Worm (Caenorhabditis elegans) whole organism, early embryonic: ENCODE data around the gene nlr-1.

ENCODE experiments used
- B0310.2 ChIP-seq: sonication (generic microtip); optimal IDR thresholded peaks from 2 replicates; lab custom pipeline; 2016; ENCODE audit warnings: mild to moderate bottlenecking, missing genetic modification characterization, missing compliant biosample characterization
- F13C5.2 ChIP-seq: sonication (generic microtip); optimal IDR thresholded peaks from 2 replicates; lab custom pipeline; 2017; ENCODE audit warnings: mild to moderate bottlenecking, missing genetic modification characterization, inconsistent platforms, missing compliant biosample characterization
- aly-1 ChIP-seq: sonication (generic microtip); optimal IDR thresholded peaks from 2 replicates; lab custom pipeline; 2016; ENCODE audit warnings: missing genetic modification characterization, missing compliant biosample characterization
- ama-1 ChIP-seq: fragments of 150-350 bp; optimal IDR thresholded peaks from 2 replicates; lab custom pipeline; 2014
- ceh-13 ChIP-seq: fragments of 200-800 bp; sonication (Bioruptor generic); optimal IDR thresholded peaks from 2 replicates; lab custom pipeline; 2018; ENCODE audit warnings: mild to moderate bottlenecking, missing genetic modification characterization, missing compliant biosample characterization
- ceh-36 ChIP-seq: sonication (generic microtip); optimal IDR thresholded peaks from 2 replicates; lab custom pipeline; 2016; ENCODE audit warnings: missing genetic modification characterization, inconsistent platforms, missing compliant biosample characterization
- ets-7 ChIP-seq: sonication (generic microtip); optimal IDR thresholded peaks from 2 replicates; lab custom pipeline; 2016; ENCODE audit warnings: missing genotype, missing genetic modification characterization, missing compliant biosample characterization
- flt-1 ChIP-seq: fragments of 200-800 bp; sonication (Bioruptor generic); IDR thresholded peaks from 2 replicates; pipeline ENCODE4 v1.3.6; 2022; ENCODE audit warnings: missing genetic modification characterization, missing compliant biosample characterization
- hmbx-1 ChIP-seq: sonication (generic microtip); optimal IDR thresholded peaks from 2 replicates; lab custom pipeline; 2016; ENCODE audit warnings: mild to moderate bottlenecking, missing genetic modification characterization, missing compliant biosample characterization
- hmg-4 ChIP-seq: fragments of 200-800 bp; sonication (Bioruptor generic); optimal IDR thresholded peaks from 2 replicates; lab custom pipeline; 2018; ENCODE audit warnings: mild to moderate bottlenecking, missing genetic modification characterization, missing compliant biosample characterization
- hnd-1 ChIP-seq: sonication (generic microtip); optimal IDR thresholded peaks from 2 replicates; lab custom pipeline; 2016; ENCODE audit warnings: missing genetic modification characterization, missing compliant biosample characterization
- pes-1 ChIP-seq: fragments of 200-800 bp; sonication (Bioruptor generic); IDR thresholded peaks from 2 replicates; pipeline ENCODE4 v1.3.6; 2022; ENCODE audit warnings: missing genetic modification reagents, missing genetic modification characterization, missing compliant biosample characterization
- scrt-1 ChIP-seq: fragments of 200-800 bp; sonication (Bioruptor generic); IDR thresholded peaks from 2 replicates; pipeline ENCODE4 v1.3.6; 2022; ENCODE audit warnings: missing genetic modification characterization, missing compliant biosample characterization
- sea-1 ChIP-seq: fragments of 200-800 bp; sonication (Bioruptor generic); conservative IDR thresholded peaks from 2 replicates; pipeline ENCODE4 v1.3.6; 2022; ENCODE audit warnings: missing genetic modification characterization, missing compliant biosample characterization
- tbx-11 ChIP-seq: fragments of 200-800 bp; sonication (Bioruptor generic); IDR thresholded peaks from 2 replicates; pipeline ENCODE4 v1.3.6; 2022; ENCODE audit warnings: missing genetic modification characterization, missing compliant biosample characterization
- tbx-37 ChIP-seq: fragments of 200-800 bp; sonication (Bioruptor generic); conservative IDR thresholded peaks from 2 replicates; pipeline ENCODE4 v1.3.6; 2022; ENCODE audit warnings: missing genetic modification reagents, missing genetic modification characterization, missing compliant biosample characterization
- tra-4 ChIP-seq: sonication (generic microtip); optimal IDR thresholded peaks from 2 replicates; lab custom pipeline; 2017; ENCODE audit warnings: missing genetic modification characterization, missing compliant biosample characterization

Gene nlr-1

DNA sequence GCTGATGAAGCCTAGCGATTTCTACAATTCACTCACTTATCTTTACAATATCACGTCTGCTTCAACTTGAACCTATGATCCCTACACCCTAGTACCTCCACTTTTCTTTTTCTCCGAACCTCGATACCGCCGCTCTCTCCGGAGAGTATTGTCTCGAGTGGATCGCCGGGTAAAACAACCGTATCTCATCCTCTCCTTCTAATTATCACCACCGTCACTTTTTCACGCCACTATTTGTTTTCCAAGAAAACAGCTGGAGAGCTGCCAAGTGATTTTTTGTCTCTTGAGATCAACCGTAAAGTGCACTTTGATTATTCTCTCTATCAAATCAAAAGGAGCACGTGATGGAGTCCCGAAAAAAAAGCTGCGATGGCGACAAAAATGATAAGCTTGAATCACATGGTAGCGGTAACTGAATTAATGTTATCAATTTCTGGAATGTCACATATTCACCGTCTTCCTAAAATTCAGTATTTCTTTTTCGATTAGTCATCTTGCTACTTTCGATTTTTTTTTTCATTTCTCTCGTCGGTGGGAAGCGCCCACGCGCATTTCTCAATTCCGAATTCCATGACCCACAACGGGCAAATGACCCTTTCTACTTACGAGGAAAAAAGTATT is 21.5 kb upstream of the nlr-1 start:
- TF ChIP-seq aly-1 (tag; lab: Kevin White, UChicago): no peak
- TF ChIP-seq hmbx-1 (tag; lab: Kevin White, UChicago): no peak
- no peak for TF ChIP-seq scrt-1 (GFP tag; lab: Robert Waterston, UW)
- TF ChIP-seq ama-1 (lab: Kevin White, UChicago): no peak
- no peak for TF ChIP-seq F13C5.2 (tag; lab: Kevin White, UChicago)
- TF ChIP-seq pes-1 (GFP tag; lab: Robert Waterston, UW): no peak
- no peak for TF ChIP-seq ceh-36 (tag; lab: Kevin White, UChicago)
- no peak for TF ChIP-seq hmg-4 (GFP tag; lab: Kevin White, UChicago)
- no peak for TF ChIP-seq flt-1
- no peak for TF ChIP-seq ets-7 (tag; lab: Kevin White, UChicago)
- no peak for TF ChIP-seq hnd-1 (tag; lab: Kevin White, UChicago)
- no peak for TF ChIP-seq B0310.2 (tag; lab: Kevin White, UChicago)
- no peak for TF ChIP-seq sea-1 (GFP tag; lab: Robert Waterston, UW)
- TF ChIP-seq tra-4 (tag; lab: Kevin White, UChicago): no peak
- no peak for TF ChIP-seq ceh-13 (GFP tag; lab: Kevin White, UChicago)
- no peak for TF ChIP-seq tbx-11 (GFP tag; lab: Robert Waterston, UW)

DNA sequence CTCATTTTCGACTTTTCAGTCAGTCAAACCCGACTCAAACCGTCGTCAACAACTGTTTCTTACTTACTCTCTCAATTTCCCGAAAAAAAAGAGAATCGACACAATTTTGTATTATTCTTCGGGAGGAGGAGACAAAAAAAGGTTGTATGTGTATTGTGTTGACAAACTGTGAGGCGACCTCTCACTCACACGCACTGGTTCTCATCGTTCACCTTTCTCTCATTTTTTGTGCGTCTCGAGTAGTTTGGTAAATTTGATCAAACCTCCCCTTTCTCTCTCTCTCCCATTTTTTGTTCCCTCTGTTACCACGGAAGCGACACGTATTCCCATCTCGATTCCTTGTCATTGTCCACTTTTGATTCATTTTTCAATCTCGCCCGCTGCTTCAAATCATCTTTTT is 20.7 kb upstream of the nlr-1 start:
- no peak for TF ChIP-seq ceh-36 (tag; lab: Kevin White, UChicago)
- no peak for TF ChIP-seq tbx-37 (GFP tag; lab: Robert Waterston, UW)
- TF ChIP-seq B0310.2 (tag; lab: Kevin White, UChicago): no peak
- TF ChIP-seq pes-1 (GFP tag; lab: Robert Waterston, UW): no peak

DNA sequence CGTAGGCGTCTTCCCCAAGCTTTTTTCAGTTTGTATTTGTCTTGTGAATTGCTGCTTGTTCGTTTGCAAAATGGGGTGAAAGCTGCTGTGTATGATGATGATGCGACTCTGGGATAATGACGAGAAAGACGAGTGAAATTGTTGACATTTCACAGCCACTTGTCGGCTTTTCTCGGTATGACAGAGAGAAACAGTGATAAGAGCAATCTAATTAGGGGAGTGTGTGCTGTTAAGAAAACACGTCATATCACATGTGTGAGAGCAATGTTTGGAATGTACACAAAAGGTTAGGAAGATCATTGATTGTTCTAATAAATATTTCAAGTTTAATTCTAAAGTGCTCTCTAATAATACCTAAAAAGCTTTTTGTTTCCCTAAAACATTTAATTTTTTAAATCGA is 19.5 kb upstream of the nlr-1 start:
- TF ChIP-seq pes-1 (GFP tag; lab: Robert Waterston, UW): no peak

DNA sequence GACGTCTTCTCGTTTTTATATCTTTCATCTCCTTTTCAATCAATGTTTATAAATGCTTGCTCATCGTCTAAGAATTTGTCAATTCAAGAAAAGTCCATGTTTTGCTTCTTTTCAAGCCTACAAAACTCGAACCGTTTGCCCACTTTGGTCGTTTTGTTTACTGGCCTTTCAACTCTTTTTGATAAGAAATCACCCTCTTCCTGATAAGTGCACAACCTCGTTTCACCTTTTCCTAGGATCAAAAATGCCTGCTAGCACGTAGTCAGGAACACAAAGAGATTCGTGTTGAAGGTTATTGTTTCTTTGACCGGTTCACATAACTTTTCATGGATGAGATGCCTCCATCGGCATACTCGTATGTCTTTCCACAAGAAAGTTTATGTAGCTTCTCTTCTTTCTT is 18.5 kb upstream of the nlr-1 start:
- no peak for TF ChIP-seq B0310.2 (tag; lab: Kevin White, UChicago)
- no peak for TF ChIP-seq hmg-4 (GFP tag; lab: Kevin White, UChicago)
- no peak for TF ChIP-seq hmbx-1 (tag; lab: Kevin White, UChicago)
- TF ChIP-seq ceh-13 (GFP tag; lab: Kevin White, UChicago): no peak
- TF ChIP-seq tra-4 (tag; lab: Kevin White, UChicago): no peak
- no peak for TF ChIP-seq sea-1 (GFP tag; lab: Robert Waterston, UW)
- TF ChIP-seq tbx-37 (GFP tag; lab: Robert Waterston, UW): no peak
- no peak for TF ChIP-seq aly-1 (tag; lab: Kevin White, UChicago)
- no peak for TF ChIP-seq scrt-1 (GFP tag; lab: Robert Waterston, UW)
- TF ChIP-seq ceh-36 (tag; lab: Kevin White, UChicago): no peak
- TF ChIP-seq hnd-1 (tag; lab: Kevin White, UChicago): no peak
- no peak for TF ChIP-seq ama-1 (lab: Kevin White, UChicago)

DNA sequence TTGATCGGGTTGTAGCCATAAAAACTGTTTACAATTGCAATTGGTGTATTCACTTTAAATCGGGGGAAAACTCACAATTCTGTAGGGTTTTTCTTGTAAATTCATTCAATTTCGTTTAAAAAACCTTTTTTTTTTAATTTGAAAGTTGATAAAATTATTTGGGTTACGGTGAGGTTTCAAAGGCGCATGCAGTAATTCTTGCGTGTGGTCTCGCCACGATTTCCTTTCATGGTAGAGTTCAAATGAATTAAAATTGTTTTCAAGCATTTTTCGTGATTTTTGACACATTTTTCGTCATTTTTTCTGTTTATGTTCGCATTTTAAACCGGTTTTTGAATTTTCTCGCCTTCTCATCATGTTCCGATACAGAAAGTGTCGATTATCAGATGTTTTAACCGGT is 16.5 kb upstream of the nlr-1 start:
- TF ChIP-seq ceh-13 (GFP tag; lab: Kevin White, UChicago) (no peak), tbx-11 (GFP tag; lab: Robert Waterston, UW) (no peak), flt-1 (no peak), hmbx-1 (tag; lab: Kevin White, UChicago) (no peak), hmg-4 (GFP tag; lab: Kevin White, UChicago) (no peak), F13C5.2 (tag; lab: Kevin White, UChicago) (no peak), tbx-37 (GFP tag; lab: Robert Waterston, UW) (no peak), tra-4 (tag; lab: Kevin White, UChicago) (no peak), hnd-1 (tag; lab: Kevin White, UChicago) (no peak), ets-7 (tag; lab: Kevin White, UChicago) (no peak), scrt-1 (GFP tag; lab: Robert Waterston, UW) (no peak)

DNA sequence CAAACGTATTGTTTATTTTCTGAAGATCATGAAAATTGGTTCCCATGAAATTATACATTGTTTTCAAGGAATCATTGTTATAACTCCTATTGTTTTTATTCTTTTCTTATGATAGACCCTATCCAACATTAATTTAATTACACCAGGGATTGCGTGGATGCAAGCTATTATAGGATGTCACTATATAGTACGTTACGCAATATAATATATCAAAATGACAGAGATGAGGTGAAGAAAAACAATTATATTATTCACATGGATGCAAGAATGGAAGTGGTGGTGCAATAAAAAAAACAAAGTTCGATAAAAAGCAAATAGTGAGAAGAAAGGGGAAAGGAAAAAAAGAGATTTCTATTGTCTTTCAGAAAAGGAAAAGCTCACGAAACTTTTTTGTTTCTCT is 15.2 kb upstream of the nlr-1 start:
- no peak for TF ChIP-seq tbx-11 (GFP tag; lab: Robert Waterston, UW)

DNA sequence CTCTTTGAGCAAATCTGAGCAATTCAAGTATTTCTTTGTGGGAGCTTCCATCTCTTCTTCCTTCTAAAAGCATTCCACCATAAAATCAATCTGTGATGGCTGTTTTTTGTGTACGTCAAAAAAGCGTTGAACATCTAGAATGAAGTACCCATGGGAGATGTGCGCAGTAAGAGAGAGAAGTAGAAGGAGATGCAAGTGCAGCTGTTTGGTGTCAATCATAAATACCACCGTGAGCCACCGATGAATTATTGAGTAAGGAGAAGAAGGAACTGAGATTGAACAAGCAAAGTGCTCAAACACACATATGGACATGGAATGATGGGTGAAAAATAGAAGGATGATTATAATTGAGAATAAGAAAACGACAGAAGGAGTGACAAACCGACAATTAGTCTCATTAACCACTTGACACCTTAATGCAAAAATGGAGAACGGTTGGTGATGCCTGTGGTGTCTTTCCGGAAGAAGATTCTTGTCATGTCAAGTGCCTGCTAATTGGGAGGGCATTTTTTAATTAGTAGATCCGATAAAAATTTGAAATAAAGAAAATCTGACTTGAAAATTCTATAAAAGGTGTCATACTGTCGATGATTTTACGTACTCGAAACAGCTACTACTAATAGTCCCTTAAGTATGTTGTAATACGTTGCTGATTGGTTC is 14.1 kb upstream of the nlr-1 start:
- no peak for TF ChIP-seq ama-1 (lab: Kevin White, UChicago)
- TF ChIP-seq tbx-37 (GFP tag; lab: Robert Waterston, UW): no peak
- no peak for TF ChIP-seq hmbx-1 (tag; lab: Kevin White, UChicago)
- TF ChIP-seq B0310.2 (tag; lab: Kevin White, UChicago): no peak
- TF ChIP-seq sea-1 (GFP tag; lab: Robert Waterston, UW): no peak
- no peak for TF ChIP-seq scrt-1 (GFP tag; lab: Robert Waterston, UW)
- TF ChIP-seq ceh-13 (GFP tag; lab: Kevin White, UChicago): no peak
- no peak for TF ChIP-seq ets-7 (tag; lab: Kevin White, UChicago)
- TF ChIP-seq F13C5.2 (tag; lab: Kevin White, UChicago): no peak
- TF ChIP-seq aly-1 (tag; lab: Kevin White, UChicago): no peak
- no peak for TF ChIP-seq pes-1 (GFP tag; lab: Robert Waterston, UW)
- no peak for TF ChIP-seq flt-1
